Worm (Caenorhabditis elegans): Measurements from ENCODE around the gene F13A7.12.
A peak's percentile ranks its signal among the peaks of the same experiment; 100 is the strongest.

- TF ChIP-seq lsy-2 (tag; optimal IDR thresholded peaks at IDR 0.05) (no peak), snpc-4 (tag; optimal IDR thresholded peaks at IDR 0.05) (peak; percentile 88), unc-39 (tag; optimal IDR thresholded peaks at IDR 0.05) (no peak), alr-1 (tag; optimal IDR thresholded peaks at IDR 0.05) (no peak), nhr-25 (tag; optimal IDR thresholded peaks at IDR 0.05) (no peak), elt-3 (tag; optimal IDR thresholded peaks at IDR 0.05) (no peak)
Observed at ce11 chrV:16351757-16352156, 44.1 kb upstream of the F13A7.12 start.

Data from whole organism, L2 larva.